Fruit fly (Drosophila melanogaster): ENCODE measurements around the gene Rh5.
"Not testable (repeated sequence)": the region's sequence is repeated elsewhere in the genome, so short reads cannot be mapped to it uniquely, and the experiment has no call there.

- not testable (repeated sequence) for TF ChIP-seq CG8159 (tag; optimal IDR thresholded peaks at IDR 0.05); EcR (GFP tag; optimal IDR thresholded peaks at IDR 0.05); CG14655 (GFP tag; optimal IDR thresholded peaks at IDR 0.05); fd96Ca (GFP tag; IDR thresholded peaks at IDR 0.05); rn (GFP tag; IDR thresholded peaks at IDR 0.05); CG17806 (tag; optimal IDR thresholded peaks at IDR 0.05); Snoo (tag; optimal IDR thresholded peaks at IDR 0.05); CG9948 (tag; optimal IDR thresholded peaks at IDR 0.05); CG12605 (GFP tag; IDR thresholded peaks at IDR 0.05); CG15710 (tag; optimal IDR thresholded peaks at IDR 0.05)
These were observed 15.4 kb upstream of the Rh5 start, which contains the start of gene Ada1-2 for dm6 chr2L:11992602-11993001.

Data from whole organism, pupa.